Fruit fly (Drosophila melanogaster): ENCODE data around the gene CG14314.

dm6 chr3R:18252578-18252977 is 36.6 kb downstream of the CG14314 start, which contains the start of gene CG12320:
- TF ChIP-seq CTCF (optimal IDR thresholded peaks at IDR 0.05), result peak in 1 of 2 experiments; percentile 8
- no peak for TF ChIP-seq CG8478 (optimal IDR thresholded peaks at IDR 0.05)

Data from S2 (cell line).